Fruit fly (Drosophila melanogaster): ENCODE measurements around the gene CG10467.

The CG10467 gene

DNA sequence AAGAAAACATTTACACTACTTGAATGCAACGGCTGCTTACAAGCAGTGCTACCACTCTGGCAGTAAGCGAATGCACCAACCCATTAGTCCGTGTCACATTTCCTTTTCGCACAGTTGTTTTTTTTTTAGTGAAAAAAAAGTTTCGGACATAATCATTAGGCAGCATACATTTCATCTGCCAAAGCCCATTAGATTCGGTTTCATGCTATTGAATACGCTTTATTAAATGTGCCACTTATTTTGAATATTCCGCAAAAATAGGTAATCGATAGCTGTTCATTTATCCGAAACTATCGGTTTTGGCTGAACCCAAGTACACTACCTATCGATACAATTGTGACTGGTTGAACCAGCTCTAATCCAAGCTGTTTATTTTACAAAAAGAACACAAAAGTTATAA is 39.7 kb downstream of the CG10467 start, which contains the start of gene tant (continued):
- TF ChIP-seq foxo (GFP tag; optimal IDR thresholded peaks at IDR 0.05): no peak
- TF ChIP-seq CG9705 (GFP tag; optimal IDR thresholded peaks at IDR 0.05): no peak
- no peak for TF ChIP-seq Hr78 (GFP tag; optimal IDR thresholded peaks at IDR 0.05)
- TF ChIP-seq CrebA (GFP tag; optimal IDR thresholded peaks at IDR 0.05; ENCODE audit: borderline replicate concordance): no peak
- no peak for TF ChIP-seq sv (GFP tag; optimal IDR thresholded peaks at IDR 0.05)
- no peak for TF ChIP-seq dl (GFP tag; optimal IDR thresholded peaks at IDR 0.05; ENCODE audit: insufficient read depth in 1 of 2, partially characterized antibody in 2 of 2)
- TF ChIP-seq jim (GFP tag; optimal IDR thresholded peaks at IDR 0.05): no peak
- TF ChIP-seq OdsH (GFP tag; optimal IDR thresholded peaks at IDR 0.05): no peak
- TF ChIP-seq Dif (GFP tag; optimal IDR thresholded peaks at IDR 0.05; ENCODE audit: partially characterized antibody): no peak
- TF ChIP-seq Hnf4 (GFP tag; optimal IDR thresholded peaks at IDR 0.05): no peak
- TF ChIP-seq ey (GFP tag; optimal IDR thresholded peaks at IDR 0.05): no peak
- no peak for TF ChIP-seq Sp1 (GFP tag; optimal IDR thresholded peaks at IDR 0.05)
- TF ChIP-seq CG32264 (GFP tag; optimal IDR thresholded peaks at IDR 0.05): no peak

DNA sequence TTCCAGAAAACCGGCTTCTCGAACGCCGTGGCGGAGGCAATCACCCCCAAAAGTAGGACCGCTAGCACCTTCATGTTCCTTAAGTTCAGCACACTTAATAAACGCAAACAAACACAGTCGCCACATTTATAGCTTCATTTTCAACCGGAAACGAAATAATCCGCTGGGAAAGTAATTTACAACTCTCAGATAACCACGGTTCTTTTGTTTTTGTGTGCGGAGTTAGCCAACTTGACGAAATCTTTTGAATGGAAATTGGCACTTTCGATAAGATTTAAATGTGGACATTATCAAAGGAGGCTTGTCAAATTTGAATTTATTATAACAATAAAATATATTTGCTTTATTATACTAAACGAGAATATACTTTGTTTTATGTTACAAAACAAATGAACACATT is 40.2 kb downstream of the CG10467 start, which contains the start of gene Jon65Ai:
Gene Jon65Ai, minus strand, starts transcription at position 101 of the 400 bp plus-strand sequence.
- TF ChIP-seq Rel (GFP tag; optimal IDR thresholded peaks at IDR 0.05) (no peak), Rel (tag; optimal IDR thresholded peaks at IDR 0.05) (peak; percentile 80), Sp1 (GFP tag; optimal IDR thresholded peaks at IDR 0.05) (no peak)

DNA sequence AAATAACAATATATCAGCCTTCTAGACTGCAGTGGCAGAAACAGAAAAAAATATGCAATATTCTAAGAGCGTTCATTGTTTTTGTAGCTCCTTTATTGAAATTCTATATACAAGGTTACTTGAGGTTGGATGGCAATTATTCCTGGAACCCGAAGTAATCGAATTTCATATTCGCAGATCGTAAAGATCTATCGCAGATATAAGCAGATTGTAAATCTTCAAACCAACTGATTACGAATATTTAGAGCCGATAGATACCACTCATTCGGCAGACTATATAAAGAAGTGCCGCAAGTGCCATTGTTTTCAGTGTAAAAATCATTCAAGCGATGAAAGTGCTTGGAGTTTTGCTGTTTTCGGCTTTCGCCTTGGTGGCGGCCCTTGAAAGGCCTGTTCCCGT is 42.5 kb downstream of the CG10467 start, which contains the start of gene Jon65Aii:
Gene Jon65Aii, plus strand, starts transcription at position 301 of the 400 bp plus-strand sequence.
- TF ChIP-seq Dfd (GFP tag; optimal IDR thresholded peaks at IDR 0.05): no peak
- no peak for TF ChIP-seq Myc (optimal IDR thresholded peaks at IDR 0.05)
- no peak for TF ChIP-seq tai (GFP tag; optimal IDR thresholded peaks at IDR 0.05)
- no peak for TF ChIP-seq brk (GFP tag; optimal IDR thresholded peaks at IDR 0.05)
- no peak for TF ChIP-seq Sp1 (GFP tag; optimal IDR thresholded peaks at IDR 0.05)
- no peak for TF ChIP-seq CrebA (GFP tag; optimal IDR thresholded peaks at IDR 0.05; ENCODE audit: borderline replicate concordance)
- no peak for TF ChIP-seq Hr83 (GFP tag; optimal IDR thresholded peaks at IDR 0.05; ENCODE audit: poor library complexity, severe bottlenecking)
- no peak for TF ChIP-seq jim (GFP tag; optimal IDR thresholded peaks at IDR 0.05)
- TF ChIP-seq Abd-B (GFP tag; optimal IDR thresholded peaks at IDR 0.05): no peak
- no peak for TF ChIP-seq psq (GFP tag; optimal IDR thresholded peaks at IDR 0.05)
- TF ChIP-seq Vsx2 (GFP tag; optimal IDR thresholded peaks at IDR 0.05; ENCODE audit: partially characterized antibody): no peak
- no peak for TF ChIP-seq CG9705 (GFP tag; optimal IDR thresholded peaks at IDR 0.05)
- no peak for TF ChIP-seq Hnf4 (GFP tag; optimal IDR thresholded peaks at IDR 0.05)
- no peak for TF ChIP-seq foxo (GFP tag; optimal IDR thresholded peaks at IDR 0.05)
- TF ChIP-seq br (GFP tag; optimal IDR thresholded peaks at IDR 0.05): no peak
- TF ChIP-seq h (GFP tag; optimal IDR thresholded peaks at IDR 0.05): no peak

- TF ChIP-seq sage (GFP tag; optimal IDR thresholded peaks at IDR 0.05): no peak
- peak in 1 of 2 experiments; percentile 62 for TF ChIP-seq dl (GFP tag; optimal IDR thresholded peaks at IDR 0.05; ENCODE audit: insufficient read depth in 1 of 2, partially characterized antibody in 2 of 2)
- no peak for TF ChIP-seq Rel (GFP tag; optimal IDR thresholded peaks at IDR 0.05)
- TF ChIP-seq Rel (tag; optimal IDR thresholded peaks at IDR 0.05): no peak
- TF ChIP-seq ey (GFP tag; optimal IDR thresholded peaks at IDR 0.05): no peak
- peak; percentile 32 for TF ChIP-seq CrebA (GFP tag; optimal IDR thresholded peaks at IDR 0.05; ENCODE audit: borderline replicate concordance)
- peak; percentile 88 for TF ChIP-seq h (GFP tag; optimal IDR thresholded peaks at IDR 0.05)
These were observed 44.2 kb downstream of the CG10467 start, which contains the start of gene Jon65Aiii for dm6 chr3L:6050230-6050807. Gene Jon65Aiii, plus strand, starts transcription at chr3L:6050757.
